Worm (Caenorhabditis elegans) whole organism, mixed stage, embryonic: ENCODE results near the gene vps-52.

Experiments
- M03D4.4 ChIP-seq: sonication (generic microtip); optimal IDR thresholded peaks from 2 replicates; lab custom pipeline; 2017; ENCODE audit warnings: mild to moderate bottlenecking, missing genetic modification characterization, missing compliant biosample characterization
- bed-3 ChIP-seq: fragments of 200-800 bp; sonication (Bioruptor generic); optimal IDR thresholded peaks from 3 replicates; lab custom pipeline; 2018; ENCODE audit warnings: mild to moderate bottlenecking, missing genetic modification characterization, moderate library complexity, missing compliant biosample characterization
- blmp-1 ChIP-seq: fragments of 150-350 bp; optimal IDR thresholded peaks from 2 replicates; lab custom pipeline; 2014; ENCODE audit warnings: missing biosample characterization, missing genetic modification characterization
- ceh-39 ChIP-seq: fragments of 150-350 bp; optimal IDR thresholded peaks from 2 replicates; lab custom pipeline; 2014; ENCODE audit warnings: missing biosample characterization, missing genetic modification characterization
- ceh-43 ChIP-seq: fragments of 200-800 bp; sonication (Bioruptor generic); optimal IDR thresholded peaks from 2 replicates; lab custom pipeline; 2018; ENCODE audit warnings: mild to moderate bottlenecking, missing genetic modification characterization, moderate library complexity, missing compliant biosample characterization
- ces-1 ChIP-seq: fragments of 150-350 bp; optimal IDR thresholded peaks from 2 replicates; lab custom pipeline; 2014; ENCODE audit warnings: missing biosample characterization, missing genetic modification reagents, missing genetic modification characterization
- cnd-1 ChIP-seq: fragments of 200-800 bp; sonication (Bioruptor generic); optimal IDR thresholded peaks from 2 replicates; lab custom pipeline; 2018; ENCODE audit warnings: mild to moderate bottlenecking, missing genetic modification characterization, missing compliant biosample characterization
- elt-1 ChIP-seq: sonication (generic microtip); optimal IDR thresholded peaks from 2 replicates; lab custom pipeline; 2017; ENCODE audit warnings: missing genetic modification characterization, mild to moderate bottlenecking, missing compliant biosample characterization, antibody characterized with exemption, moderate library complexity, borderline replicate concordance; ENCODE audit not compliant: insufficient read depth
- elt-3 ChIP-seq: fragments of 150-350 bp; optimal IDR thresholded peaks from 2 replicates; lab custom pipeline; 2014; ENCODE audit warnings: missing biosample characterization, missing genetic modification characterization
- flh-1 ChIP-seq: fragments of 200-800 bp; sonication (Bioruptor generic); optimal IDR thresholded peaks from 2 replicates; lab custom pipeline; 2018; ENCODE audit warnings: mild to moderate bottlenecking, missing genetic modification characterization, moderate library complexity, missing compliant biosample characterization
- ham-2 ChIP-seq: fragments of 200-800 bp; sonication (Bioruptor generic); optimal IDR thresholded peaks from 2 replicates; lab custom pipeline; 2018; ENCODE audit warnings: mild to moderate bottlenecking, missing genetic modification characterization, missing compliant biosample characterization
- hlh-1 ChIP-seq: fragments of 150-350 bp; optimal IDR thresholded peaks from 2 replicates; lab custom pipeline; 2014; ENCODE audit warnings: missing biosample characterization, missing genetic modification reagents, missing genetic modification characterization
- lin-13 ChIP-seq: fragments of 150-350 bp; optimal IDR thresholded peaks from 2 replicates; lab custom pipeline; 2014; ENCODE audit warnings: missing biosample characterization, missing genetic modification characterization
- lin-32 ChIP-seq: fragments of 200-800 bp; sonication (Bioruptor generic); optimal IDR thresholded peaks from 2 replicates; lab custom pipeline; 2018; ENCODE audit warnings: mild to moderate bottlenecking, missing genetic modification characterization, missing compliant biosample characterization
- mab-5 ChIP-seq: fragments of 150-350 bp; optimal IDR thresholded peaks from 2 replicates; lab custom pipeline; 2014; ENCODE audit warnings: missing biosample characterization, missing genetic modification characterization
- mls-2 ChIP-seq: sonication (generic microtip); optimal IDR thresholded peaks from 2 replicates; lab custom pipeline; 2016; ENCODE audit warnings: mild to moderate bottlenecking, missing genetic modification characterization, moderate library complexity, missing compliant biosample characterization
- nhr-12 ChIP-seq: fragments of 150-350 bp; optimal IDR thresholded peaks from 2 replicates; lab custom pipeline; 2014; ENCODE audit warnings: missing biosample characterization, missing genetic modification characterization
- nhr-237 ChIP-seq: fragments of 150-350 bp; optimal IDR thresholded peaks from 2 replicates; lab custom pipeline; 2014; ENCODE audit warnings: missing biosample characterization, missing genetic modification characterization
- pha-4 ChIP-seq: fragments of 150-350 bp; optimal IDR thresholded peaks from 2 replicates; lab custom pipeline; 2018; ENCODE audit warnings: missing biosample characterization, missing genetic modification reagents, missing genetic modification characterization
- sem-2 ChIP-seq: fragments of 200-800 bp; sonication (Bioruptor generic); optimal IDR thresholded peaks from 2 replicates; lab custom pipeline; 2018; ENCODE audit warnings: mild to moderate bottlenecking, missing genetic modification characterization, missing compliant biosample characterization
- snpc-4 ChIP-seq: fragments of 150-350 bp; optimal IDR thresholded peaks from 2 replicates; lab custom pipeline; 2014; ENCODE audit warnings: missing biosample characterization, missing genetic modification characterization
- unc-120 ChIP-seq: sonication (generic microtip); optimal IDR thresholded peaks from 2 replicates; lab custom pipeline; 2017; ENCODE audit warnings: missing genetic modification characterization, missing compliant biosample characterization; ENCODE audit not compliant: poor library complexity, severe bottlenecking
- unc-39 ChIP-seq: fragments of 150-350 bp; optimal IDR thresholded peaks from 2 replicates; lab custom pipeline; 2014; ENCODE audit warnings: missing biosample characterization, missing genetic modification characterization
- unc-62 ChIP-seq: fragments of 150-350 bp; optimal IDR thresholded peaks from 2 replicates; lab custom pipeline; 2014; ENCODE audit warnings: missing biosample characterization, missing genetic modification reagents, missing genetic modification characterization
- zip-8 ChIP-seq: fragments of 150-350 bp; optimal IDR thresholded peaks from 2 replicates; lab custom pipeline; 2014; ENCODE audit warnings: missing biosample characterization, missing genetic modification characterization
- ztf-11 ChIP-seq: fragments of 150-350 bp; optimal IDR thresholded peaks from 2 replicates; lab custom pipeline; 2014; ENCODE audit warnings: missing biosample characterization, missing genetic modification characterization

Gene vps-52

ce11 chrX:7569685-7570518 lies 4.8 kb downstream of the vps-52 start, which contains the start of gene apy-1:
Gene apy-1, minus strand, starts transcription at chrX:7569722.
- TF ChIP-seq ces-1 (GFP tag; lab: Kevin White, UChicago): peak; percentile 91
- TF ChIP-seq lin-13 (tag; lab: Kevin White, UChicago): no peak
- TF ChIP-seq ceh-39 (tag; lab: Kevin White, UChicago): peak; percentile 77
- TF ChIP-seq unc-120: peak; percentile 11

- TF ChIP-seq ces-1 (GFP tag; lab: Kevin White, UChicago) (no peak), lin-13 (tag; lab: Kevin White, UChicago) (no peak), unc-120 (no peak), zip-8 (tag; lab: Kevin White, UChicago) (no peak), nhr-237 (tag; lab: Kevin White, UChicago) (no peak), snpc-4 (no peak), blmp-1 (tag; lab: Kevin White, UChicago) (no peak), sem-2 (GFP tag; lab: Kevin White, UChicago) (no peak), ztf-11 (tag; lab: Kevin White, UChicago) (no peak), unc-39 (tag; lab: Kevin White, UChicago) (no peak), elt-1 (tag; lab: Kevin White, UChicago) (no peak)
These were observed 6.9 kb downstream of the vps-52 start, which contains the start of gene pcyt-1 for ce11 chrX:7572057-7572456. Gene pcyt-1, plus strand, starts transcription at chrX:7572357.

DNA sequence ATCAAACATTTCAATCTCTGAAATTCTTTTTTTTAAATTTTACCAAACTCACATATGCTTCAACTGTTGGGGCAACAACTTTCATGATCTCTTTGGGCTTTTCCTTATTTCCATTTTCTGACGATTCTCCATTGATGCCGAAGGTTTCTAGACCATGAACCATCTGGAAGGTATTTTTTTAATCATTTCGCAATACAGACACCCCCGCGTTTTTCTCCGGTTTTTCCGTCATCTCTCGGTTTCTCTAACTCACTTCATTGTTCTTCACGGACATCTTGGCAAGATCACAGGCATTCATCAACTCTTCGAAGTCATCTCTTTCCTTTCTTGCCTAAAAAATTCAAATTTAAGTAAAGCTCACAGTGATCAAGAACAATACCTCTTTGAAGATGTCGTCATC lies 8.0 kb downstream of the vps-52 start:
- no peak for TF ChIP-seq nhr-12
- TF ChIP-seq elt-3 (tag; lab: Kevin White, UChicago): no peak
- TF ChIP-seq bed-3 (GFP tag; lab: Kevin White, UChicago): no peak
- TF ChIP-seq ceh-39 (tag; lab: Kevin White, UChicago): no peak

- TF ChIP-seq flh-1 (GFP tag; lab: Kevin White, UChicago): no peak
- no peak for TF ChIP-seq pha-4 (tag; lab: Kevin White, UChicago)
- TF ChIP-seq ces-1 (GFP tag; lab: Kevin White, UChicago): no peak
These were observed 8.3 kb downstream of the vps-52 start, which contains the start of the genes unc-98 and F08C6.18 for ce11 chrX:7573572-7573628. Gene unc-98, minus strand, starts transcription at chrX:7573619. Gene F08C6.18, minus strand, starts transcription at chrX:7573628.

- TF ChIP-seq unc-62 (GFP tag; lab: Kevin White, UChicago): peak; percentile 5
- TF ChIP-seq hlh-1: peak; percentile 75
- TF ChIP-seq ham-2 (GFP tag; lab: Kevin White, UChicago): no peak
- TF ChIP-seq nhr-237 (tag; lab: Kevin White, UChicago): no peak
- TF ChIP-seq ceh-43: no peak
- no peak for TF ChIP-seq mls-2 (tag; lab: Kevin White, UChicago)
- no peak for TF ChIP-seq mab-5 (tag; lab: Kevin White, UChicago)
- TF ChIP-seq lin-13 (tag; lab: Kevin White, UChicago): no peak
- TF ChIP-seq zip-8 (tag; lab: Kevin White, UChicago): no peak
- TF ChIP-seq unc-120: peak; percentile 77
- TF ChIP-seq cnd-1 (tag; lab: Kevin White, UChicago): no peak
- TF ChIP-seq ztf-11 (tag; lab: Kevin White, UChicago): no peak
- TF ChIP-seq nhr-12: no peak
- TF ChIP-seq M03D4.4 (tag; lab: Kevin White, UChicago): no peak
These were observed 8.5 kb downstream of the vps-52 start for ce11 chrX:7573629-7574028.

ce11 chrX:7575939-7576338 lies 10.8 kb downstream of the vps-52 start:
- TF ChIP-seq cnd-1 (tag; lab: Kevin White, UChicago) (no peak), unc-39 (tag; lab: Kevin White, UChicago) (no peak), lin-32 (GFP tag; lab: Kevin White, UChicago) (no peak), sem-2 (GFP tag; lab: Kevin White, UChicago) (no peak), nhr-12 (no peak), elt-3 (tag; lab: Kevin White, UChicago) (no peak), lin-13 (tag; lab: Kevin White, UChicago) (no peak)
- TF ChIP-seq, all 35 proteins: peak for 0
